Fruit fly (Drosophila melanogaster) whole organism, embryonic: ENCODE measurements around the gene Hmbs.

Experiments
- B-H2 ChIP-seq: fragments of 200-800 bp; sonication (Bioruptor generic); optimal IDR thresholded peaks from 2 replicates; lab custom pipeline; 2018; ENCODE audit warnings: missing biosample characterization, mild to moderate bottlenecking, missing genetic modification characterization
- BEAF-32 ChIP-seq: fragments of 200-800 bp; sonication (Bioruptor generic); optimal IDR thresholded peaks from 3 replicates; lab custom pipeline; 2017; ENCODE audit warnings: missing biosample characterization, missing genetic modification characterization, mild to moderate bottlenecking, moderate library complexity, missing genetic modification reagents
- Bteb2 ChIP-seq: fragments of 200-800 bp; sonication (Bioruptor generic); optimal IDR thresholded peaks from 2 replicates; lab custom pipeline; 2016; ENCODE audit warnings: missing biosample characterization, missing genetic modification characterization
- CG10274 ChIP-seq: fragments of 200-800 bp; sonication (Bioruptor generic); optimal IDR thresholded peaks from 3 replicates; lab custom pipeline; 2017; ENCODE audit warnings: missing biosample characterization, mild to moderate bottlenecking, missing genetic modification characterization
- CG10366 ChIP-seq: fragments of 200-800 bp; sonication (Bioruptor generic); IDR thresholded peaks from 2 replicates; pipeline ENCODE4 v1.3.6; 2022; ENCODE audit warnings: missing biosample characterization, missing genetic modification characterization
- CG10654 ChIP-seq: fragments of 200-800 bp; sonication (Bioruptor generic); optimal IDR thresholded peaks from 2 replicates; lab custom pipeline; 2016; ENCODE audit warnings: missing biosample characterization, missing genetic modification characterization
- CG12236 ChIP-seq: fragments of 200-800 bp; sonication (Bioruptor generic); optimal IDR thresholded peaks from 2 replicates; lab custom pipeline; 2016; ENCODE audit warnings: missing biosample characterization, missing genetic modification characterization
- CG12942 ChIP-seq: fragments of 200-800 bp; sonication (Bioruptor generic); optimal IDR thresholded peaks from 3 replicates; lab custom pipeline; 2016; ENCODE audit warnings: missing biosample characterization, missing genetic modification characterization
- CG1603 ChIP-seq: fragments of 200-800 bp; sonication (Bioruptor generic); optimal IDR thresholded peaks from 2 replicates; lab custom pipeline; 2019; ENCODE audit warnings: missing biosample characterization, mild to moderate bottlenecking, missing genetic modification characterization, moderate library complexity
- CG17361 ChIP-seq: fragments of 200-800 bp; sonication (Bioruptor generic); IDR thresholded peaks from 3 replicates; pipeline ENCODE4 v1.3.6; 2022; ENCODE audit warnings: missing biosample characterization, missing genetic modification characterization
- CG17829 ChIP-seq: fragments of 200-800 bp; optimal IDR thresholded peaks from 2 replicates; lab custom pipeline; 2019; ENCODE audit warnings: missing biosample characterization, mild to moderate bottlenecking, missing genetic modification characterization, moderate library complexity
- CG1792 ChIP-seq: fragments of 200-800 bp; sonication (Bioruptor generic); optimal IDR thresholded peaks from 2 replicates; lab custom pipeline; 2016; ENCODE audit warnings: missing biosample characterization, missing genetic modification characterization
- CG18599 ChIP-seq: fragments of 200-800 bp; sonication (Bioruptor generic); optimal IDR thresholded peaks from 3 replicates; lab custom pipeline; 2017; ENCODE audit warnings: missing biosample characterization, missing genetic modification characterization, mild to moderate bottlenecking, moderate library complexity, missing genetic modification reagents
- CG2116 ChIP-seq: fragments of 200-800 bp; sonication (Bioruptor generic); optimal IDR thresholded peaks from 3 replicates; lab custom pipeline; 2018; ENCODE audit warnings: missing biosample characterization, mild to moderate bottlenecking, missing genetic modification characterization
- CG3847 ChIP-seq: fragments of 200-800 bp; sonication (Bioruptor generic); IDR thresholded peaks from 2 replicates; pipeline ENCODE4 v1.3.6; 2022; ENCODE audit warnings: missing biosample characterization, missing genetic modification characterization
- CG4404 ChIP-seq: fragments of 200-800 bp; sonication (Bioruptor generic); IDR thresholded peaks from 2 replicates; pipeline ENCODE4 v1.3.6; 2022; ENCODE audit warnings: missing biosample characterization, missing genetic modification characterization
- CG8089 ChIP-seq: fragments of 200-800 bp; sonication (Bioruptor generic); optimal IDR thresholded peaks from 3 replicates; lab custom pipeline; 2016; ENCODE audit warnings: missing biosample characterization, missing genetic modification characterization
- CG9727 ChIP-seq: fragments of 200-800 bp; sonication (Bioruptor generic); optimal IDR thresholded peaks from 3 replicates; lab custom pipeline; 2017; ENCODE audit warnings: missing biosample characterization, mild to moderate bottlenecking, missing genetic modification characterization
- CG9817 ChIP-seq: fragments of 200-800 bp; sonication (Bioruptor generic); optimal IDR thresholded peaks from 2 replicates; lab custom pipeline; 2018; ENCODE audit warnings: missing biosample characterization, mild to moderate bottlenecking, missing genetic modification characterization, moderate library complexity
- CG9932 ChIP-seq: fragments of 200-800 bp; sonication (Bioruptor generic); IDR thresholded peaks from 2 replicates; pipeline ENCODE4 v1.3.6; 2022; ENCODE audit warnings: missing biosample characterization, missing genetic modification characterization
- Camta ChIP-seq: fragments of 200-800 bp; sonication (Bioruptor generic); optimal IDR thresholded peaks from 2 replicates; lab custom pipeline; 2016; ENCODE audit warnings: missing biosample characterization, missing genetic modification characterization
- Dbx ChIP-seq: fragments of 200-800 bp; sonication (Bioruptor generic); IDR thresholded peaks from 3 replicates; pipeline ENCODE4 v1.3.6; 2022; ENCODE audit warnings: missing biosample characterization, missing genetic modification characterization
- Drgx ChIP-seq: fragments of 200-800 bp; sonication (Bioruptor generic); IDR thresholded peaks from 2 replicates; pipeline ENCODE4 v1.3.6; 2022; ENCODE audit warnings: missing biosample characterization, missing genetic modification characterization
- Fer3 ChIP-seq: fragments of 200-800 bp; sonication (Bioruptor generic); optimal IDR thresholded peaks from 2 replicates; lab custom pipeline; 2018; ENCODE audit warnings: missing biosample characterization, mild to moderate bottlenecking, missing genetic modification characterization, moderate library complexity
- Kr ChIP-seq: fragments of 200-800 bp; sonication (Bioruptor generic); optimal IDR thresholded peaks from 2 replicates; lab custom pipeline; 2017; ENCODE audit warnings: missing biosample characterization, mild to moderate bottlenecking, missing genetic modification characterization
- Lhr ChIP-seq: fragments of 200-800 bp; sonication (Bioruptor generic); optimal IDR thresholded peaks from 3 replicates; lab custom pipeline; 2017; ENCODE audit warnings: mild to moderate bottlenecking, missing biosample characterization, missing genetic modification reagents, missing genetic modification characterization
- Ptx1 ChIP-seq: fragments of 200-800 bp; sonication (Bioruptor generic); IDR thresholded peaks from 2 replicates; pipeline ENCODE4 v1.3.6; 2022; ENCODE audit warnings: missing biosample characterization, missing genetic modification characterization
- Trl ChIP-seq, 3 experiments: fragments of >200 bp in 2 of 3; fragments of 200-800 bp in 1 of 3; sonication (Bioruptor generic) in 1 of 3; optimal IDR thresholded peaks; 2 replicates in 1 of 3; 3 replicates in 2 of 3; lab custom pipeline; 2016 to 2017; ENCODE audit warnings: missing biosample characterization in 1 of 3, missing genetic modification characterization in 1 of 3
- bbx ChIP-seq: fragments of 200-800 bp; sonication (Bioruptor generic); IDR thresholded peaks from 2 replicates; pipeline ENCODE4 v1.3.6; 2022; ENCODE audit warnings: missing biosample characterization, missing genetic modification characterization; ENCODE audit not compliant: partially characterized antibody
- disco-r ChIP-seq: fragments of 200-800 bp; sonication (Bioruptor generic); optimal IDR thresholded peaks from 2 replicates; lab custom pipeline; 2016; ENCODE audit warnings: missing biosample characterization, missing genetic modification characterization
- dmrt99B ChIP-seq: fragments of 200-800 bp; sonication (Bioruptor generic); optimal IDR thresholded peaks from 2 replicates; lab custom pipeline; 2018; ENCODE audit warnings: missing biosample characterization, mild to moderate bottlenecking, missing genetic modification characterization, moderate library complexity
- hbn ChIP-seq: fragments of 200-800 bp; sonication (Bioruptor generic); IDR thresholded peaks from 2 replicates; pipeline ENCODE4 v1.3.6; 2022; ENCODE audit warnings: missing biosample characterization, missing genetic modification characterization; ENCODE audit not compliant: partially characterized antibody
- insv ChIP-seq, 2 experiments: fragments of 200-800 bp; sonication (Bioruptor generic); optimal IDR thresholded peaks; 3 replicates each; lab custom pipeline; 2016 to 2018; ENCODE audit warnings: missing biosample characterization in 2 of 2, missing genetic modification characterization in 2 of 2
- ken ChIP-seq: fragments of 200-800 bp; sonication (Bioruptor generic); IDR thresholded peaks from 3 replicates; pipeline ENCODE4 v1.3.6; 2022; ENCODE audit warnings: missing biosample characterization, missing genetic modification characterization
- luna ChIP-seq: fragments of 200-800 bp; sonication (Bioruptor generic); optimal IDR thresholded peaks from 2 replicates; lab custom pipeline; 2016; ENCODE audit warnings: missing biosample characterization, missing genetic modification characterization
- maf-S ChIP-seq: fragments of 200-800 bp; sonication (Bioruptor generic); optimal IDR thresholded peaks from 2 replicates; lab custom pipeline; 2016; ENCODE audit warnings: missing biosample characterization, missing genetic modification characterization
- mld ChIP-seq: fragments of 200-800 bp; sonication (Bioruptor generic); IDR thresholded peaks from 3 replicates; pipeline ENCODE4 v1.3.6; 2022; ENCODE audit warnings: missing biosample characterization, missing genetic modification characterization; ENCODE audit not compliant: partially characterized antibody
- nau ChIP-seq: fragments of 200-800 bp; sonication (Bioruptor generic); optimal IDR thresholded peaks from 3 replicates; lab custom pipeline; 2017; ENCODE audit warnings: missing biosample characterization, mild to moderate bottlenecking, missing genetic modification characterization, missing genetic modification reagents
- org-1 ChIP-seq: fragments of 200-800 bp; sonication (Bioruptor generic); optimal IDR thresholded peaks from 2 replicates; lab custom pipeline; 2017; ENCODE audit warnings: missing biosample characterization, missing genetic modification characterization
- otp ChIP-seq: fragments of 200-800 bp; sonication (Bioruptor generic); IDR thresholded peaks from 3 replicates; pipeline ENCODE4, ENCODE4 v1.3.6; 2022; ENCODE audit warnings: missing biosample characterization, missing genetic modification characterization
- pb ChIP-seq: fragments of 200-800 bp; sonication (Bioruptor generic); optimal IDR thresholded peaks from 3 replicates; lab custom pipeline; 2016; ENCODE audit warnings: missing biosample characterization, missing genetic modification characterization
- ranshi ChIP-seq: fragments of 200-800 bp; sonication (Bioruptor generic); IDR thresholded peaks from 2 replicates; pipeline ENCODE4 v1.3.6; 2022; ENCODE audit warnings: missing biosample characterization, missing genetic modification characterization
- repo ChIP-seq: fragments of 200-800 bp; sonication (Bioruptor generic); optimal IDR thresholded peaks from 2 replicates; lab custom pipeline; 2016; ENCODE audit warnings: missing biosample characterization, missing genetic modification characterization
- run ChIP-seq: fragments of 200-800 bp; sonication (Bioruptor generic); optimal IDR thresholded peaks from 3 replicates; lab custom pipeline; 2018; ENCODE audit warnings: missing biosample characterization, mild to moderate bottlenecking, missing genetic modification characterization
- slbo ChIP-seq: fragments of 200-800 bp; sonication (Bioruptor generic); IDR thresholded peaks from 2 replicates; pipeline ENCODE4 v1.3.6; 2022; ENCODE audit warnings: missing biosample characterization, missing genetic modification characterization
- tup ChIP-seq: fragments of 200-800 bp; sonication (Bioruptor generic); optimal IDR thresholded peaks from 2 replicates; lab custom pipeline; 2016; ENCODE audit warnings: missing biosample characterization, mild to moderate bottlenecking, missing genetic modification characterization, moderate library complexity
- usp ChIP-seq: fragments of >200 bp; optimal IDR thresholded peaks from 2 replicates; lab custom pipeline; 2017; ENCODE audit warnings: missing biosample characterization, missing genetic modification characterization
- zf30C ChIP-seq: fragments of 200-800 bp; sonication (Bioruptor generic); optimal IDR thresholded peaks from 3 replicates; lab custom pipeline; 2018; ENCODE audit warnings: missing biosample characterization, mild to moderate bottlenecking, missing genetic modification characterization

Gene Hmbs

dm6 chr3L:1335989-1336961 is 1.6 kb downstream of the Hmbs start (continued):
- TF ChIP-seq CG4404 (GFP tag; lab: Robert Waterston, UW) (no peak), B-H2 (GFP tag; lab: Kevin White, UChicago) (no peak), ken (GFP tag; lab: Robert Waterston, UW) (no peak), CG9727 (GFP tag; lab: Kevin White, UChicago) (peak; percentile 7), zf30C (no peak), maf-S (GFP tag; lab: Kevin White, UChicago) (no peak), dmrt99B (tag; lab: Kevin White, UChicago) (no peak), CG8089 (GFP tag; lab: Kevin White, UChicago) (no peak), CG18599 (GFP tag; lab: Kevin White, UChicago) (peak; percentile 50), Camta (GFP tag; lab: Kevin White, UChicago) (no peak), disco-r (GFP tag; lab: Kevin White, UChicago) (no peak), CG10274 (GFP tag; lab: Kevin White, UChicago) (no peak), Bteb2 (GFP tag; lab: Kevin White, UChicago) (no peak), Dbx (GFP tag; lab: Robert Waterston, UW) (0 out of 3 replicates have a peak, but pooled peaks have one; percentile 26), CG1603 (no peak), Fer3 (tag; lab: Kevin White, UChicago) (peak; percentile 15), slbo (GFP tag; lab: Robert Waterston, UW) (peak; percentile 35; the same call in 1 of the 2 replicates), ranshi (GFP tag; lab: Robert Waterston, UW) (no peak), CG10366 (no peak), Kr (GFP tag; lab: Kevin White, UChicago) (no peak), insv (GFP tag; optimal IDR thresholded peaks at IDR 0.05; lab: Kevin White, UChicago) (no peak), CG12236 (GFP tag; lab: Kevin White, UChicago) (no peak), bbx (no peak), luna (GFP tag; lab: Kevin White, UChicago) (no peak), Drgx (GFP tag; lab: Robert Waterston, UW) (peak; percentile 36; the same call in 1 of the 2 replicates), nau (GFP tag; lab: Kevin White, UChicago) (no peak), hbn (no peak), org-1 (no peak), CG17361 (GFP tag; lab: Robert Waterston, UW) (no peak), run (no peak), Trl (optimal IDR thresholded peaks at IDR 0.05; lab: Kevin White, UChicago) (peak in 1 of 2 experiments; percentile 3), Trl (GFP tag; optimal IDR thresholded peaks at IDR 0.05; lab: Kevin White, UChicago) (no peak), mld (GFP tag; lab: Robert Waterston, UW) (no peak), pb (GFP tag; lab: Kevin White, UChicago) (no peak), otp (GFP tag; lab: Robert Waterston, UW) (no peak), BEAF-32 (GFP tag; lab: Kevin White, UChicago) (no peak), CG17829 (tag; lab: Kevin White, UChicago) (no peak), tup (no peak), CG2116 (no peak), CG9932 (GFP tag; lab: Robert Waterston, UW) (peak; percentile 30; the same call in 1 of the 2 replicates), usp (GFP tag; lab: Kevin White, UChicago) (no peak), CG12942 (GFP tag; lab: Kevin White, UChicago) (no peak), CG1792 (no peak), repo (no peak), CG9817 (tag; lab: Kevin White, UChicago) (no peak), CG10654 (GFP tag; lab: Kevin White, UChicago) (no peak), Lhr (GFP tag; lab: Kevin White, UChicago) (no peak), Ptx1 (GFP tag; lab: Robert Waterston, UW) (no peak), CG3847 (GFP tag; lab: Robert Waterston, UW) (no peak)
